Fruit fly (Drosophila melanogaster): Measurements from ENCODE around the gene Odj.

Odj gene

dm6 chr3R:17798211-17798737 lies 10.7 kb downstream of the Odj start, which contains the start of gene CG7379 (continued):
- TF ChIP-seq sc (optimal IDR thresholded peaks at IDR 0.05): no peak
- peak; percentile 46 for TF ChIP-seq sc (GFP tag; optimal IDR thresholded peaks at IDR 0.05)
- peak; percentile 77 for TF ChIP-seq CG13894 (tag; optimal IDR thresholded peaks at IDR 0.05)
- peak in 1 of 2 experiments; percentile 2 for TF ChIP-seq Eip74EF (GFP tag; optimal IDR thresholded peaks at IDR 0.05)
- TF ChIP-seq Adf1 (GFP tag; IDR thresholded peaks at IDR 0.05): peak; percentile 22; the same call in 1 of the 2 replicates
- TF ChIP-seq CG2202 (tag; optimal IDR thresholded peaks at IDR 0.05): peak; percentile 45
- peak; percentile 81 for TF ChIP-seq lmd (GFP tag; IDR thresholded peaks at IDR 0.05)
- TF ChIP-seq CG8388 (GFP tag; optimal IDR thresholded peaks at IDR 0.05): peak; percentile 52
- TF ChIP-seq CkIIα-i1 (GFP tag; IDR thresholded peaks at IDR 0.05): no peak
- peak; percentile 42 for TF ChIP-seq CG3838 (GFP tag; optimal IDR thresholded peaks at IDR 0.05)
- TF ChIP-seq Bteb2 (GFP tag; optimal IDR thresholded peaks at IDR 0.05): peak; percentile 78
- peak; percentile 64 for TF ChIP-seq CG14441 (GFP tag; IDR thresholded peaks at IDR 0.05)
- peak; percentile 85 for TF ChIP-seq HHEX (GFP tag; optimal IDR thresholded peaks at IDR 0.05)
- TF ChIP-seq tna (GFP tag; IDR thresholded peaks at IDR 0.05; ENCODE audit: partially characterized antibody): no peak
- TF ChIP-seq CG12391 (tag; optimal IDR thresholded peaks at IDR 0.05): peak; percentile 78
- peak; percentile 60 for TF ChIP-seq slp2 (GFP tag; optimal IDR thresholded peaks at IDR 0.05)
- TF ChIP-seq CG17568 (GFP tag; optimal IDR thresholded peaks at IDR 0.05): no peak
- TF ChIP-seq Usf (GFP tag; optimal IDR thresholded peaks at IDR 0.05): peak; percentile 79
- TF ChIP-seq Drgx (GFP tag; IDR thresholded peaks at IDR 0.05): peak; percentile 53
- TF ChIP-seq pzg (GFP tag; optimal IDR thresholded peaks at IDR 0.05): peak; percentile 82
- TF ChIP-seq Sox102F (GFP tag; optimal IDR thresholded peaks at IDR 0.05): no peak
- TF ChIP-seq Optix (GFP tag; IDR thresholded peaks at IDR 0.05): peak; percentile 20; the same call in 1 of the 3 replicates
- 0 out of 3 replicates have a peak, but pooled peaks have one; percentile 33 for TF ChIP-seq CG7357 (GFP tag; IDR thresholded peaks at IDR 0.05)
- TF ChIP-seq CG18619 (GFP tag; optimal IDR thresholded peaks at IDR 0.05): peak; percentile 79
- TF ChIP-seq Atf3 (GFP tag; optimal IDR thresholded peaks at IDR 0.05): peak; percentile 64
- peak; percentile 49 for TF ChIP-seq CG9797 (GFP tag; optimal IDR thresholded peaks at IDR 0.05)
- TF ChIP-seq CG11723 (GFP tag; optimal IDR thresholded peaks at IDR 0.05): peak; percentile 74
- TF ChIP-seq HLH4C (GFP tag; IDR thresholded peaks at IDR 0.05; ENCODE audit: partially characterized antibody): no peak
- peak; percentile 59 for TF ChIP-seq Asciz (GFP tag; optimal IDR thresholded peaks at IDR 0.05)
- peak; percentile 57 for TF ChIP-seq CG15011 (GFP tag; optimal IDR thresholded peaks at IDR 0.05)
- TF ChIP-seq Vsx1 (GFP tag; optimal IDR thresholded peaks at IDR 0.05): peak; percentile 59
- peak; percentile 91 for TF ChIP-seq CG16815 (GFP tag; optimal IDR thresholded peaks at IDR 0.05)
- TF ChIP-seq CG10366 (GFP tag; IDR thresholded peaks at IDR 0.05): peak; percentile 73
- peak; percentile 42 for TF ChIP-seq D19A (tag; optimal IDR thresholded peaks at IDR 0.05)
- TF ChIP-seq Taf1 (GFP tag; IDR thresholded peaks at IDR 0.05): peak; percentile 72
- peak; percentile 77 for TF ChIP-seq pum (GFP tag; optimal IDR thresholded peaks at IDR 0.05)
- TF ChIP-seq Lhr (GFP tag; optimal IDR thresholded peaks at IDR 0.05): peak; percentile 73
- TF ChIP-seq Spps (tag; optimal IDR thresholded peaks at IDR 0.05): no peak
- TF ChIP-seq crol (GFP tag; IDR thresholded peaks at IDR 0.05): no peak
- peak; percentile 83 for TF ChIP-seq CG4854 (GFP tag; optimal IDR thresholded peaks at IDR 0.05)
- TF ChIP-seq zf30C (GFP tag; optimal IDR thresholded peaks at IDR 0.05): peak; percentile 24
- TF ChIP-seq CG31441 (GFP tag; IDR thresholded peaks at IDR 0.05): peak; percentile 71
- TF ChIP-seq D19B (GFP tag; optimal IDR thresholded peaks at IDR 0.05): peak; percentile 70
- peak; percentile 56 for TF ChIP-seq CG7928 (GFP tag; optimal IDR thresholded peaks at IDR 0.05)
- TF ChIP-seq CG10274 (GFP tag; optimal IDR thresholded peaks at IDR 0.05): peak; percentile 50
- TF ChIP-seq CG1233 (GFP tag; optimal IDR thresholded peaks at IDR 0.05): peak; percentile 78
- no peak for TF ChIP-seq CG10565 (GFP tag; optimal IDR thresholded peaks at IDR 0.05)
- TF ChIP-seq cad (GFP tag; optimal IDR thresholded peaks at IDR 0.05): no peak
- TF ChIP-seq mirr (GFP tag; optimal IDR thresholded peaks at IDR 0.05): peak; percentile 56
- no peak for TF ChIP-seq CG6854 (GFP tag; optimal IDR thresholded peaks at IDR 0.05)
